Worm (Caenorhabditis elegans) whole organism, mixed stage, embryonic: ENCODE data around the gene tmem-258.
"Not testable (repeated sequence)": the region's sequence is repeated elsewhere in the genome, so short reads cannot be mapped to it uniquely, and the experiment has no call there.

Source experiments
- M03D4.4 ChIP-seq: sonication (generic microtip); optimal IDR thresholded peaks from 2 replicates; lab custom pipeline; 2017; ENCODE audit warnings: mild to moderate bottlenecking, missing genetic modification characterization, missing compliant biosample characterization
- ceh-39 ChIP-seq: fragments of 150-350 bp; optimal IDR thresholded peaks from 2 replicates; lab custom pipeline; 2014; ENCODE audit warnings: missing biosample characterization, missing genetic modification characterization
- lsy-2 ChIP-seq: fragments of 150-350 bp; optimal IDR thresholded peaks from 2 replicates; lab custom pipeline; 2014; ENCODE audit warnings: missing biosample characterization, missing genetic modification characterization
- nhr-76 ChIP-seq: sonication (generic microtip); optimal IDR thresholded peaks from 2 replicates; lab custom pipeline; 2017; ENCODE audit warnings: missing biosample characterization, missing genetic modification characterization
- tbx-8 ChIP-seq: fragments of 200-800 bp; sonication (Bioruptor generic); optimal IDR thresholded peaks from 2 replicates; lab custom pipeline; 2018; ENCODE audit warnings: mild to moderate bottlenecking, missing genetic modification characterization, moderate library complexity, missing compliant biosample characterization
- ztf-11 ChIP-seq: fragments of 150-350 bp; optimal IDR thresholded peaks from 2 replicates; lab custom pipeline; 2014; ENCODE audit warnings: missing biosample characterization, missing genetic modification characterization

- TF ChIP-seq nhr-76; tbx-8; M03D4.4 (tag; lab: Kevin White, UChicago); lsy-2; ztf-11 (tag; lab: Kevin White, UChicago); ceh-39 (tag; lab: Kevin White, UChicago): not testable (repeated sequence)
Measured at ce11 chrV:7062790-7063189, at the start of gene tmem-258.
